Fruit fly (Drosophila melanogaster) whole organism, embryonic: ENCODE measurements around the gene CG31827.

Source experiments
- BEAF-32 ChIP-seq: fragments of 200-800 bp; sonication (Bioruptor generic); optimal IDR thresholded peaks from 3 replicates; lab custom pipeline; 2017; ENCODE audit warnings: missing biosample characterization, missing genetic modification characterization, mild to moderate bottlenecking, moderate library complexity, missing genetic modification reagents
- CG10267 ChIP-seq: fragments of 200-800 bp; sonication (Bioruptor generic); optimal IDR thresholded peaks from 2 replicates; lab custom pipeline; 2018; ENCODE audit warnings: missing biosample characterization, mild to moderate bottlenecking, missing genetic modification characterization, moderate library complexity
- CG11247 ChIP-seq: fragments of 200-800 bp; sonication (Bioruptor generic); IDR thresholded peaks from 2 replicates; pipeline ENCODE4 v1.3.6; 2022; ENCODE audit warnings: missing biosample characterization, missing genetic modification characterization
- CG12071 ChIP-seq: fragments of 200-800 bp; sonication (Bioruptor generic); optimal IDR thresholded peaks from 3 replicates; lab custom pipeline; 2018; ENCODE audit warnings: missing biosample characterization, mild to moderate bottlenecking, missing genetic modification characterization
- CG12104 ChIP-seq: fragments of 200-800 bp; sonication (Bioruptor generic); optimal IDR thresholded peaks from 3 replicates; lab custom pipeline; 2016; ENCODE audit warnings: missing biosample characterization, missing genetic modification characterization
- CG13775 ChIP-seq: fragments of 200-800 bp; sonication (Bioruptor generic); optimal IDR thresholded peaks from 3 replicates; lab custom pipeline; 2017; ENCODE audit warnings: missing biosample characterization, mild to moderate bottlenecking, missing genetic modification characterization
- CG13894 ChIP-seq: fragments of 200-800 bp; sonication (Bioruptor generic); optimal IDR thresholded peaks from 3 replicates; lab custom pipeline; 2018; ENCODE audit warnings: missing biosample characterization, mild to moderate bottlenecking, missing genetic modification characterization, moderate library complexity
- CG15514 ChIP-seq: fragments of 200-800 bp; sonication (Bioruptor generic); optimal IDR thresholded peaks from 3 replicates; lab custom pipeline; 2017; ENCODE audit warnings: missing biosample characterization, missing genetic modification characterization, mild to moderate bottlenecking, moderate library complexity, missing genetic modification reagents
- CG17186 ChIP-seq: fragments of 200-800 bp; sonication (Bioruptor generic); optimal IDR thresholded peaks from 3 replicates; lab custom pipeline; 2017; ENCODE audit warnings: missing biosample characterization, missing genetic modification reagents, missing genetic modification characterization
- CG17912 ChIP-seq: fragments of 200-800 bp; sonication (Bioruptor generic); optimal IDR thresholded peaks from 2 replicates; lab custom pipeline; 2018; ENCODE audit warnings: missing biosample characterization, mild to moderate bottlenecking, missing genetic modification characterization
- CG18262 ChIP-seq: fragments of 200-800 bp; optimal IDR thresholded peaks from 3 replicates; lab custom pipeline; 2019; ENCODE audit warnings: missing biosample characterization, mild to moderate bottlenecking, missing genetic modification characterization, moderate library complexity
- CG2875 ChIP-seq: fragments of 200-800 bp; sonication (Bioruptor generic); optimal IDR thresholded peaks from 2 replicates; lab custom pipeline; 2017; ENCODE audit warnings: missing biosample characterization, mild to moderate bottlenecking, missing genetic modification characterization, missing genetic modification reagents
- CG5245 ChIP-seq: fragments of 200-800 bp; sonication (Bioruptor generic); optimal IDR thresholded peaks from 3 replicates; lab custom pipeline; 2016; ENCODE audit warnings: missing biosample characterization, missing genetic modification characterization
- CG6654 ChIP-seq: fragments of 200-800 bp; sonication (Bioruptor generic); optimal IDR thresholded peaks from 2 replicates; lab custom pipeline; 2017; ENCODE audit warnings: missing biosample characterization, mild to moderate bottlenecking, missing genetic modification characterization
- CG6765 ChIP-seq: fragments of 200-800 bp; sonication (Bioruptor generic); optimal IDR thresholded peaks from 3 replicates; lab custom pipeline; 2017; ENCODE audit warnings: missing biosample characterization, mild to moderate bottlenecking, missing genetic modification characterization
- CG6813 ChIP-seq: fragments of 200-800 bp; sonication (Bioruptor generic); optimal IDR thresholded peaks from 2 replicates; lab custom pipeline; 2017; ENCODE audit warnings: missing biosample characterization, missing genetic modification characterization, mild to moderate bottlenecking, moderate library complexity, missing genetic modification reagents
- CG7357 ChIP-seq: fragments of 200-800 bp; sonication (Bioruptor generic); IDR thresholded peaks from 3 replicates; pipeline ENCODE4 v1.3.6; 2022; ENCODE audit warnings: missing biosample characterization, missing genetic modification characterization
- CG8089 ChIP-seq: fragments of 200-800 bp; sonication (Bioruptor generic); optimal IDR thresholded peaks from 3 replicates; lab custom pipeline; 2016; ENCODE audit warnings: missing biosample characterization, missing genetic modification characterization
- CG9797 ChIP-seq: fragments of 200-800 bp; sonication (Bioruptor generic); optimal IDR thresholded peaks from 3 replicates; lab custom pipeline; 2018; ENCODE audit warnings: missing biosample characterization, mild to moderate bottlenecking, missing genetic modification characterization
- CTCF ChIP-seq: fragments of 200-800 bp; sonication (Bioruptor generic); optimal IDR thresholded peaks from 2 replicates; lab custom pipeline; 2017; ENCODE audit warnings: missing biosample characterization, mild to moderate bottlenecking, missing genetic modification characterization, moderate library complexity
- Dp ChIP-seq: fragments of 200-800 bp; sonication (Bioruptor generic); optimal IDR thresholded peaks from 2 replicates; lab custom pipeline; 2018; ENCODE audit warnings: missing biosample characterization, mild to moderate bottlenecking, missing genetic modification characterization, moderate library complexity
- E2f2 ChIP-seq: fragments of 200-800 bp; sonication (Bioruptor generic); IDR thresholded peaks from 2 replicates; pipeline ENCODE4 v1.3.6; 2022; ENCODE audit warnings: missing biosample characterization, missing genetic modification characterization
- Med ChIP-seq: fragments of 200-800 bp; sonication (Bioruptor generic); peaks from one replicate; lab custom pipeline; 2016; ENCODE audit warnings: missing biosample characterization, missing genetic modification characterization, mild to moderate bottlenecking, inconsistent platforms, moderate library complexity
- NC2β ChIP-seq: fragments of 200-800 bp; sonication (Bioruptor generic); optimal IDR thresholded peaks from 2 replicates; lab custom pipeline; 2016; ENCODE audit warnings: missing biosample characterization, missing genetic modification characterization
- Opbp ChIP-seq: fragments of 200-800 bp; sonication (Bioruptor generic); IDR thresholded peaks from 3 replicates; pipeline ENCODE4 v1.3.6; 2022; ENCODE audit warnings: missing biosample characterization, missing genetic modification characterization; ENCODE audit not compliant: partially characterized antibody
- Pdp1 ChIP-seq, 2 experiments: fragments of 200-800 bp; sonication (Bioruptor generic); optimal IDR thresholded peaks; 3 replicates each; lab custom pipeline; 2016; ENCODE audit warnings: missing biosample characterization in 2 of 2, missing genetic modification characterization in 2 of 2, mild to moderate bottlenecking in 1 of 2, moderate library complexity in 1 of 2
- al ChIP-seq: fragments of 200-800 bp; sonication (Bioruptor generic); IDR thresholded peaks from 2 replicates; pipeline ENCODE4 v1.3.6; 2022; ENCODE audit warnings: missing biosample characterization, missing genetic modification characterization
- ash1 ChIP-seq: fragments of 200-800 bp; sonication (Bioruptor generic); optimal IDR thresholded peaks from 2 replicates; lab custom pipeline; 2018; ENCODE audit warnings: missing biosample characterization, mild to moderate bottlenecking, missing genetic modification characterization
- bcd ChIP-seq: fragments of 200-800 bp; sonication (Bioruptor generic); optimal IDR thresholded peaks from 2 replicates; lab custom pipeline; 2017; ENCODE audit warnings: missing biosample characterization, mild to moderate bottlenecking, missing genetic modification characterization
- bigmax ChIP-seq: fragments of 200-800 bp; sonication (Bioruptor generic); optimal IDR thresholded peaks from 2 replicates; lab custom pipeline; 2018; ENCODE audit warnings: missing biosample characterization, mild to moderate bottlenecking, missing genetic modification characterization
- cas ChIP-seq: fragments of 200-800 bp; sonication (Bioruptor generic); IDR thresholded peaks from 2 replicates; pipeline ENCODE4 v1.3.6; 2022; ENCODE audit warnings: missing biosample characterization, missing genetic modification characterization
- chn ChIP-seq: fragments of 200-800 bp; sonication (Bioruptor generic); optimal IDR thresholded peaks from 2 replicates; lab custom pipeline; 2016; ENCODE audit warnings: missing biosample characterization, missing genetic modification characterization
- dati ChIP-seq: fragments of 200-800 bp; sonication (Bioruptor generic); IDR thresholded peaks from 2 replicates; pipeline ENCODE4 v1.3.6; 2022; ENCODE audit warnings: missing biosample characterization, missing genetic modification characterization
- fru ChIP-seq: fragments of >200 bp; optimal IDR thresholded peaks from 2 replicates; lab custom pipeline; 2017
- fu2 ChIP-seq: fragments of 200-800 bp; sonication (Bioruptor generic); optimal IDR thresholded peaks from 2 replicates; lab custom pipeline; 2016; ENCODE audit warnings: missing biosample characterization, missing genetic modification characterization
- ind ChIP-seq: fragments of 200-800 bp; sonication (Bioruptor generic); optimal IDR thresholded peaks from 3 replicates; lab custom pipeline; 2016; ENCODE audit warnings: missing biosample characterization, missing genetic modification characterization
- odd ChIP-seq: fragments of 200-800 bp; sonication (Bioruptor generic); optimal IDR thresholded peaks from 2 replicates; lab custom pipeline; 2017; ENCODE audit warnings: missing biosample characterization, mild to moderate bottlenecking, missing genetic modification characterization
- otp ChIP-seq: fragments of 200-800 bp; sonication (Bioruptor generic); IDR thresholded peaks from 3 replicates; pipeline ENCODE4, ENCODE4 v1.3.6; 2022; ENCODE audit warnings: missing biosample characterization, missing genetic modification characterization
- sens ChIP-seq: fragments of 200-800 bp; sonication (Bioruptor generic); peaks from one replicate; lab custom pipeline; 2016; ENCODE audit warnings: missing biosample characterization, missing genetic modification characterization
- sim ChIP-seq: fragments of 200-800 bp; sonication (Bioruptor generic); IDR thresholded peaks from 2 replicates; pipeline ENCODE4 v1.3.6; 2022; ENCODE audit warnings: missing biosample characterization, missing genetic modification characterization
- trem ChIP-seq: fragments of 200-800 bp; optimal IDR thresholded peaks from 3 replicates; lab custom pipeline; 2019; ENCODE audit warnings: missing biosample characterization, mild to moderate bottlenecking, missing genetic modification characterization, moderate library complexity
- usp ChIP-seq: fragments of >200 bp; optimal IDR thresholded peaks from 2 replicates; lab custom pipeline; 2017; ENCODE audit warnings: missing biosample characterization, missing genetic modification characterization
- zfh1 ChIP-seq: fragments of 200-800 bp; sonication (Bioruptor generic); IDR thresholded peaks from 3 replicates; pipeline ENCODE4 v1.3.6; 2022; ENCODE audit warnings: missing biosample characterization, missing genetic modification characterization

CG31827 gene

DNA sequence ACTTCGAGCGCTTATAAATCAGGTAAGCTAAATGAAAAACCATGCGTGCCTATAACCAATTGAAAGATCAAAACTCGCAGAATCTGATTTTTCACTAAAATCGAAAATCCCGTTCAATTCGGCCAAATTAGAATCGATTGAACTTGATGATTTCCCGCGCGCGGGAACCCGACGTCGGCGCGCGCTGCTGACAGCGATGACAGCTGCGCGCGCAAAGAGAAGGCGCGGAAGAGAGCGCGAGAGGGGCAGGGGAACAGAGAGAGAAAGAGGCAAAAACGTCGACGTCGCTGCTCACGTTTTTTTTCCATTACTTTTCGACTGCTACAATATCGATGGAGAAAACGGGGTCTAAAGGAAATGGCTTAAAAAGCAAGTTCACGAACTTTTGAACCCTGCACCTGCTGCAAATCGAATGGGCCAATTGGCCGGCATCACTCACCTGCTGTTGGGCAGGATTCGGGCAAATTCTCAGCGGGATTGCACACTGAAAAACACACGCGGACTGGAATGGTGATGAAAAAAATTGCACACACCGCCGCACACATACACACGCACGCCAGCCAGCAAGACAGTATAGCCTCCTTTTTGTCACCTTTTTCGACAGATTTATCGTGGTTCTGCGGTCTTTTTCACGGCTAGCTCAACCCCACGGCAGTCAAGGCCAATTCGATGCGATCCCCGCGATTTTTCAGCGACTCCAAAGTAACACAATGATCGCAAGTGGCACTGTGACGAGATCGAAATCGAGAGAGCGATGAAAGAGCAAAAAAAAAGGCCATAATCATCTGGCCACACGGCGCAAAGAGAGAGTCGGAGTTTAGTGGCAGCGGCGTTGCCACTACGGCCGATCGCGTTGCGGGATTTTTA, 42.7 kb downstream of the CG31827 start, which contains the start of gene CycE (continued):
- no peak for TF ChIP-seq bcd
- TF ChIP-seq usp (GFP tag; lab: Kevin White, UChicago) = no peak
- no peak for TF ChIP-seq CG12104 (GFP tag; lab: Kevin White, UChicago)
- no peak for TF ChIP-seq CG5245 (GFP tag; lab: Kevin White, UChicago)
- TF ChIP-seq Med (GFP tag; lab: Kevin White, UChicago) = peak; percentile 61
- no peak for TF ChIP-seq ash1 (GFP tag; lab: Kevin White, UChicago)
- TF ChIP-seq CG2875 (GFP tag; lab: Kevin White, UChicago) = no peak
- no peak for TF ChIP-seq bigmax (GFP tag; lab: Kevin White, UChicago)
- no peak for TF ChIP-seq sim (GFP tag; lab: Robert Waterston, UW)
- TF ChIP-seq CG15514 = peak; percentile 28
- TF ChIP-seq otp (GFP tag; lab: Robert Waterston, UW) = no peak
- no peak for TF ChIP-seq CG13894 (tag; lab: Kevin White, UChicago)
- no peak for TF ChIP-seq CG7357 (GFP tag; lab: Robert Waterston, UW)
- peak; percentile 15 for TF ChIP-seq CG17186 (GFP tag; lab: Kevin White, UChicago)
- TF ChIP-seq Opbp (GFP tag; lab: Robert Waterston, UW) = no peak
- no peak for TF ChIP-seq CG12071 (GFP tag; lab: Kevin White, UChicago)
- peak; percentile 41 for TF ChIP-seq CG9797
- TF ChIP-seq CG13775 (GFP tag; lab: Kevin White, UChicago) = no peak
- TF ChIP-seq chn (GFP tag; lab: Kevin White, UChicago) = no peak
- TF ChIP-seq CG11247 (GFP tag; lab: Robert Waterston, UW) = no peak
- TF ChIP-seq cas (GFP tag; lab: Robert Waterston, UW) = no peak
- TF ChIP-seq odd = no peak
- no peak for TF ChIP-seq CG6765
- TF ChIP-seq fru (lab: Kevin White, UChicago) = no peak
- no peak for TF ChIP-seq CG10267 (tag; lab: Kevin White, UChicago)
- TF ChIP-seq dati (GFP tag; lab: Robert Waterston, UW) = no peak
- TF ChIP-seq CG6813 (GFP tag; lab: Kevin White, UChicago) = no peak
- TF ChIP-seq fu2 (GFP tag; lab: Kevin White, UChicago) = no peak
- no peak for TF ChIP-seq CG6654 (GFP tag; lab: Kevin White, UChicago)
- TF ChIP-seq CG17912 (GFP tag; lab: Kevin White, UChicago) = no peak
- 0 out of 3 replicates have a peak, but pooled peaks have one; percentile 28 for TF ChIP-seq zfh1
- TF ChIP-seq ind (GFP tag; lab: Kevin White, UChicago) = no peak
- TF ChIP-seq al (GFP tag; lab: Robert Waterston, UW) = no peak
- no peak for TF ChIP-seq NC2β (GFP tag; lab: Kevin White, UChicago)
- TF ChIP-seq, all 482 proteins: peak for 47

DNA sequence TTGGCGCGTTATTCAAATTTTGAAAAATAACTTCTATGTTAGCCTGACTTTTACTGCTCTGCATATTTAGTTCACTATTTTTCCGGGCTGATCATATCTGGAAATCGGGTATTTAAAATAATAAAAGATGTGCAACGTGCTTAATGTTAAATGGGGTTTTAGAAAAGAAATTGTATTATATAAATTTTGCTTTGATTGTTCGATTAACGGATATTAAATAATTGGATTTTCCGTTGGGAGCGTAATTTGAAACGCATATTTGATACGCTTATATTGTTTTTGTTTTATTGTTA, 43.2 kb downstream of the CG31827 start:
- no peak for TF ChIP-seq CG8089
- peak; percentile 45 for TF ChIP-seq E2f2
- TF ChIP-seq trem (tag; lab: Kevin White, UChicago) = peak; percentile 45
- peak; percentile 15 for TF ChIP-seq CTCF
- peak; percentile 56 for TF ChIP-seq Dp (GFP tag; lab: Kevin White, UChicago)
- peak in 1 of 2 experiments; percentile 61 for TF ChIP-seq Pdp1 (GFP tag; optimal IDR thresholded peaks at IDR 0.05; lab: Kevin White, UChicago)
- peak; percentile 76 for TF ChIP-seq sens (GFP tag; lab: Kevin White, UChicago)
- no peak for TF ChIP-seq CG18262 (tag; lab: Kevin White, UChicago)
- TF ChIP-seq BEAF-32 (GFP tag; lab: Kevin White, UChicago) = peak; percentile 32
